Worm (Caenorhabditis elegans): Measurements from ENCODE around the gene scav-1.

The scav-1 gene

ce11 chrX:5387629-5388028, 12.8 kb downstream of the scav-1 start:
- TF ChIP-seq ceh-83 (GFP tag; optimal IDR thresholded peaks at IDR 0.05) (no peak), M03D4.4 (tag; optimal IDR thresholded peaks at IDR 0.05) (no peak), nhr-237 (tag; optimal IDR thresholded peaks at IDR 0.05) (no peak), unc-120 (tag; optimal IDR thresholded peaks at IDR 0.05; ENCODE audit: poor library complexity, severe bottlenecking) (no peak), unc-39 (tag; optimal IDR thresholded peaks at IDR 0.05) (no peak), blmp-1 (tag; optimal IDR thresholded peaks at IDR 0.05) (no peak), drap-1 (GFP tag; optimal IDR thresholded peaks at IDR 0.05) (no peak), bed-3 (GFP tag; optimal IDR thresholded peaks at IDR 0.05) (no peak), ces-1 (GFP tag; optimal IDR thresholded peaks at IDR 0.05) (no peak), ceh-43 (GFP tag; optimal IDR thresholded peaks at IDR 0.05) (no peak), nhr-12 (tag; optimal IDR thresholded peaks at IDR 0.05) (no peak), unc-62 (GFP tag; optimal IDR thresholded peaks at IDR 0.05) (no peak), mls-2 (tag; optimal IDR thresholded peaks at IDR 0.05) (no peak), zip-8 (tag; optimal IDR thresholded peaks at IDR 0.05) (no peak)

DNA sequence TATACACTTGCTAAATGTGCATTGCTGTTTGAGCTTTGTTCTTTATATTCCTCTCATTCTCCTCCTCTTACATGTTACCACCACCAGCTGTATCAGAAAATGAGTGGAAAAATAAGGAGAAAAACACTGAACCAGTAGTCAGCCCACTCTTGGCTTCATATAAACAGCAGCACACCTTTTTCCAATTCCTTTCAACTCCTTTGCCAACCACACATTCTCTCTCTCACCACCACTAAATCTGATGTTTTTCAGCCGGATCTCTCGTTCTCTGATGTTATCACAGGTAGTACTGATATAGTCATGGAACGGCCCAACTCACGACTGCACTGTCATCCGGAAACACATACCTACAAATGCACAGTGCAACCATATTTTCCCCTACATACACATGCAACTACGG, 13.8 kb downstream of the scav-1 start, which contains the start of gene kcnl-3:
Gene kcnl-3 (plus strand): TSS at position 301 of the 400 bp plus-strand sequence.
- TF ChIP-seq bed-3 (GFP tag; optimal IDR thresholded peaks at IDR 0.05) (no peak), M03D4.4 (tag; optimal IDR thresholded peaks at IDR 0.05) (no peak), zip-8 (tag; optimal IDR thresholded peaks at IDR 0.05) (no peak), sptf-1 (tag; optimal IDR thresholded peaks at IDR 0.05) (no peak), drap-1 (GFP tag; optimal IDR thresholded peaks at IDR 0.05) (no peak), nhr-12 (tag; optimal IDR thresholded peaks at IDR 0.05) (no peak), tbx-8 (GFP tag; optimal IDR thresholded peaks at IDR 0.05) (no peak), lsy-2 (tag; optimal IDR thresholded peaks at IDR 0.05) (no peak), unc-120 (tag; optimal IDR thresholded peaks at IDR 0.05; ENCODE audit: poor library complexity, severe bottlenecking) (no peak), lin-13 (tag; optimal IDR thresholded peaks at IDR 0.05) (no peak), nhr-28 (tag; optimal IDR thresholded peaks at IDR 0.05) (no peak), elt-1 (tag; optimal IDR thresholded peaks at IDR 0.05; ENCODE audit: borderline replicate concordance, insufficient read depth) (no peak), ztf-11 (tag; optimal IDR thresholded peaks at IDR 0.05) (no peak), mls-2 (tag; optimal IDR thresholded peaks at IDR 0.05) (no peak)

DNA sequence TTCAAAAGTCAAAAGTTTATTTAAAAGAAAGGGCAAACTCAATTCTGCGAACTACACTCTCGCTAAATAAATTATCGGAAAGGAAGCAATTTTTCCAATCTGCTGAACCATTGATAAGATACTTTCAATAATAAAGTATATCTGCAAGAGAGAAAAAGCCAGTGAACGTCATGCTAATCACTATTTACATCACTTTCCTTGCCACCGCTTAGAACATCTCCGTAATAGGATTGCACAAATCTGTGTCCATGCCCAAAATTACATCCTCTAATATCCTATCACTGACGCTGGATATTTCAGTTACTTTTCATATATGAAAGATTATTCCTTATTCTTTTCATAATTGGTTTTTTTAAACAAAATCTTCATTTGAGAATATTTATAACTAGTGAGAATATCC, 17.6 kb downstream of the scav-1 start:
- no peak for TF ChIP-seq bed-3 (GFP tag; optimal IDR thresholded peaks at IDR 0.05)
- no peak for TF ChIP-seq nhr-76 (tag; optimal IDR thresholded peaks at IDR 0.05)
- TF ChIP-seq lsy-2 (tag; optimal IDR thresholded peaks at IDR 0.05) = no peak
- no peak for TF ChIP-seq elt-3 (tag; optimal IDR thresholded peaks at IDR 0.05)
- no peak for TF ChIP-seq ceh-83 (GFP tag; optimal IDR thresholded peaks at IDR 0.05)
- no peak for TF ChIP-seq nhr-28 (tag; optimal IDR thresholded peaks at IDR 0.05)
- TF ChIP-seq ztf-11 (tag; optimal IDR thresholded peaks at IDR 0.05) = no peak
- TF ChIP-seq ces-1 (GFP tag; optimal IDR thresholded peaks at IDR 0.05) = no peak
- no peak for TF ChIP-seq sptf-1 (tag; optimal IDR thresholded peaks at IDR 0.05)
- TF ChIP-seq unc-39 (tag; optimal IDR thresholded peaks at IDR 0.05) = no peak
- no peak for TF ChIP-seq unc-120 (tag; optimal IDR thresholded peaks at IDR 0.05; ENCODE audit: poor library complexity, severe bottlenecking)
- TF ChIP-seq flh-1 (GFP tag; optimal IDR thresholded peaks at IDR 0.05) = no peak
- TF ChIP-seq hlh-1 (tag; optimal IDR thresholded peaks at IDR 0.05) = no peak
- TF ChIP-seq lin-32 (GFP tag; optimal IDR thresholded peaks at IDR 0.05) = no peak
- TF ChIP-seq snpc-4 (tag; optimal IDR thresholded peaks at IDR 0.05) = no peak

DNA sequence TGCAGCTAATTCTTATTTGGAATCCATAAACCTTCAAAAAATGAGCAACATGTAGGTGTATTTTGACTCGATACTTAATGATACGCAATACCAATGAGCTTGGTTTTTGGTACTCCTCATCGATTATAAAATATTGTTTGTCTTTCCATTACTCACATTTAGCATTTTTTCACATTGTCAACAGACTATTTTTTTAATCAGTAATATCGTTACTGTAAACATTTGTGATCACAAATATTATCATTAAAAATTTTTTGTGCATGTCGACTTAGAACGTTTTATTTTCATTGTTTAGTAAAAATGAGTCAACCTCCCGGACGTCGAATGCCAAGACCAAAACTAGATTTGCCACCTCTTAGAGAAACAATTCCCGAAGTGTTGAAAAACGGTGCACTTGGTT, 23.1 kb downstream of the scav-1 start, which contains the start of gene sek-5:
Gene sek-5 (plus strand): TSS at position 301 of the 400 bp plus-strand sequence.
- TF ChIP-seq unc-62 (GFP tag; optimal IDR thresholded peaks at IDR 0.05) (no peak), unc-120 (tag; optimal IDR thresholded peaks at IDR 0.05; ENCODE audit: poor library complexity, severe bottlenecking) (no peak), nhr-2 (tag; optimal IDR thresholded peaks at IDR 0.05) (no peak), lin-32 (GFP tag; optimal IDR thresholded peaks at IDR 0.05) (no peak), tbx-8 (GFP tag; optimal IDR thresholded peaks at IDR 0.05) (no peak), nhr-12 (tag; optimal IDR thresholded peaks at IDR 0.05) (no peak), snpc-4 (tag; optimal IDR thresholded peaks at IDR 0.05) (no peak), flh-1 (GFP tag; optimal IDR thresholded peaks at IDR 0.05) (no peak), ceh-83 (GFP tag; optimal IDR thresholded peaks at IDR 0.05) (no peak), mab-5 (tag; optimal IDR thresholded peaks at IDR 0.05) (no peak), elt-1 (tag; optimal IDR thresholded peaks at IDR 0.05; ENCODE audit: borderline replicate concordance, insufficient read depth) (no peak), hlh-1 (tag; optimal IDR thresholded peaks at IDR 0.05) (no peak), mep-1 (tag; optimal IDR thresholded peaks at IDR 0.05) (no peak), zip-8 (tag; optimal IDR thresholded peaks at IDR 0.05) (no peak), blmp-1 (tag; optimal IDR thresholded peaks at IDR 0.05) (no peak), ceh-39 (tag; optimal IDR thresholded peaks at IDR 0.05) (no peak)

DNA sequence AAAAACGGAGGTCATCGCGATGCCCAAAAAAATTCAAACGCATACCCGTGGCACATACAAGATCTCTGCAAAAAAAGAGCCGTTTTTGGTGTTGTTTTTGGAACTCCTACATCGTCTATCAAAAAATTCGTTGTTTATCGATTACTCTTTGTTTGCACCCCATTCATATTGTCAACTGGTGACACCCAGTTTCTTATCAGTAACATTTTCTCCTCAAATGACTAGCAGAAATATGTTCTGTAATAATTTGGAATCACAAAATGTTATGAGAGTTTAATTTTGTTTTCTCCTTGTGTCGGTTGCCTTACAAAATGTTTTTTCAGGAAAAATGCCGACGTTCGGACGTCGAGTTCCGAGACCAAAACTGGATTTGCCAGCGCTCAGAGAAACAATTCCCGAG, 25.6 kb downstream of the scav-1 start, which contains the start of gene sek-4:
Gene sek-4 (plus strand): TSS at position 318 of the 400 bp plus-strand sequence.
- no peak for TF ChIP-seq M03D4.4 (tag; optimal IDR thresholded peaks at IDR 0.05)
- TF ChIP-seq unc-39 (tag; optimal IDR thresholded peaks at IDR 0.05) = no peak
- TF ChIP-seq lin-32 (GFP tag; optimal IDR thresholded peaks at IDR 0.05) = no peak
- no peak for TF ChIP-seq mls-2 (tag; optimal IDR thresholded peaks at IDR 0.05)
- TF ChIP-seq flh-1 (GFP tag; optimal IDR thresholded peaks at IDR 0.05) = no peak
- TF ChIP-seq mab-5 (tag; optimal IDR thresholded peaks at IDR 0.05) = no peak
- no peak for TF ChIP-seq lsy-2 (tag; optimal IDR thresholded peaks at IDR 0.05)
- no peak for TF ChIP-seq sem-2 (GFP tag; optimal IDR thresholded peaks at IDR 0.05)
- no peak for TF ChIP-seq mep-1 (tag; optimal IDR thresholded peaks at IDR 0.05)
- TF ChIP-seq elt-3 (tag; optimal IDR thresholded peaks at IDR 0.05) = no peak
- no peak for TF ChIP-seq ztf-11 (tag; optimal IDR thresholded peaks at IDR 0.05)
- no peak for TF ChIP-seq cnd-1 (tag; optimal IDR thresholded peaks at IDR 0.05)
- TF ChIP-seq zip-8 (tag; optimal IDR thresholded peaks at IDR 0.05) = no peak
- no peak for TF ChIP-seq ceh-83 (GFP tag; optimal IDR thresholded peaks at IDR 0.05)
- no peak for TF ChIP-seq hlh-1 (tag; optimal IDR thresholded peaks at IDR 0.05)
- no peak for TF ChIP-seq ham-2 (GFP tag; optimal IDR thresholded peaks at IDR 0.05)
- TF ChIP-seq lin-13 (tag; optimal IDR thresholded peaks at IDR 0.05) = no peak
- no peak for TF ChIP-seq nhr-12 (tag; optimal IDR thresholded peaks at IDR 0.05)
- no peak for TF ChIP-seq blmp-1 (tag; optimal IDR thresholded peaks at IDR 0.05)

All from whole organism, mixed stage, embryonic.